Worm (Caenorhabditis elegans) whole organism, early embryonic: ENCODE results near the gene C39E9.7.

Experiments used
- B0310.2 ChIP-seq: sonication (generic microtip); optimal IDR thresholded peaks from 2 replicates; lab custom pipeline; 2016; ENCODE audit warnings: mild to moderate bottlenecking, missing genetic modification characterization, missing compliant biosample characterization
- aly-1 ChIP-seq: sonication (generic microtip); optimal IDR thresholded peaks from 2 replicates; lab custom pipeline; 2016; ENCODE audit warnings: missing genetic modification characterization, missing compliant biosample characterization
- ama-1 ChIP-seq: fragments of 150-350 bp; optimal IDR thresholded peaks from 2 replicates; lab custom pipeline; 2014
- ceh-13 ChIP-seq: fragments of 200-800 bp; sonication (Bioruptor generic); optimal IDR thresholded peaks from 2 replicates; lab custom pipeline; 2018; ENCODE audit warnings: mild to moderate bottlenecking, missing genetic modification characterization, missing compliant biosample characterization
- ceh-36 ChIP-seq: sonication (generic microtip); optimal IDR thresholded peaks from 2 replicates; lab custom pipeline; 2016; ENCODE audit warnings: missing genetic modification characterization, inconsistent platforms, missing compliant biosample characterization
- flt-1 ChIP-seq: fragments of 200-800 bp; sonication (Bioruptor generic); IDR thresholded peaks from 2 replicates; pipeline ENCODE4 v1.3.6; 2022; ENCODE audit warnings: missing genetic modification characterization, missing compliant biosample characterization
- hmbx-1 ChIP-seq: sonication (generic microtip); optimal IDR thresholded peaks from 2 replicates; lab custom pipeline; 2016; ENCODE audit warnings: mild to moderate bottlenecking, missing genetic modification characterization, missing compliant biosample characterization
- hmg-4 ChIP-seq: fragments of 200-800 bp; sonication (Bioruptor generic); optimal IDR thresholded peaks from 2 replicates; lab custom pipeline; 2018; ENCODE audit warnings: mild to moderate bottlenecking, missing genetic modification characterization, missing compliant biosample characterization
- scrt-1 ChIP-seq: fragments of 200-800 bp; sonication (Bioruptor generic); IDR thresholded peaks from 2 replicates; pipeline ENCODE4 v1.3.6; 2022; ENCODE audit warnings: missing genetic modification characterization, missing compliant biosample characterization
- sea-1 ChIP-seq: fragments of 200-800 bp; sonication (Bioruptor generic); conservative IDR thresholded peaks from 2 replicates; pipeline ENCODE4 v1.3.6; 2022; ENCODE audit warnings: missing genetic modification characterization, missing compliant biosample characterization
- tbx-37 ChIP-seq: fragments of 200-800 bp; sonication (Bioruptor generic); conservative IDR thresholded peaks from 2 replicates; pipeline ENCODE4 v1.3.6; 2022; ENCODE audit warnings: missing genetic modification reagents, missing genetic modification characterization, missing compliant biosample characterization
- tra-4 ChIP-seq: sonication (generic microtip); optimal IDR thresholded peaks from 2 replicates; lab custom pipeline; 2017; ENCODE audit warnings: missing genetic modification characterization, missing compliant biosample characterization

DNA sequence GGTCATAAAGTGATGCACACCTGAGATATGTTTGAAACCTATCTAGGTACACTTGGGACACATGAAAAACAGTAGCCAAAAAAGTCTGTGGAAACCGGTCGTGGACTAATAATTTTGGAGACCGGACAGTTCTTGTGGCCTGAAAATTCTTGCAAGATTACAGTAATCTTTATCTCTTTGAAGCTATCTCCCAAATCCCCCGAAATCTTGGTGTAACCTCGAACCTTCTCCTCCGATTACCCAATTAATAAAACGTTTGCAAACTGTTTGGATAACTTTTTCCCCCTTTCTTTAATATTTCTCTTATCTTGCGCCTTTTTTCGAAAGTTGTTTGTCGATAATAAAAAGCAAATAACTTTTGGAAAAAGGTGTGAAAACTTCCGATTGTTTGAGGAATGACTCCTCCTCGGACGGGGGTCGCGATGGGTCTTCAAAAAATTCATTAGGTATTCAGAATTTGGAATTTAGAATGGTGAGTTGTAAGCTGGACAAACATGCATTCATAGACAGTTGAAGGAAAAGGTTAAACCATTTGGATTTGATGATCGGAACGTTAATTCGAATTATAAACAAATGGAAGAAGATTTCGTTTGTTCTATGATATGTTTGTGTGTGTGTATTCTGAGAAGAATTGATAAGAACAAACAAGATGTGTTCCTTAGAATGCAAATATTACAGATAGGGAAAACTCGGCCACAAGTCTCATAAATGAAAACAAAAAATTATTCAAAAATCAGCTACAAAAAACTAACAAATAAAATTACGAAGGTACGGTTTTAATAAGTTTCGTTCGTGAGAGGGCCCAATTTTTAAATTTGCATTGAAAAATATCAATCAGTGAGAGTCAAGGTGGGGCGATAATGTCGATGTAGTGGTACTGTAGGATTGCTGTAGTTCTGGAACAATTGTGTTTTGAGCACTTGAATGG is 6.6 kb upstream of the C39E9.7 start:
- no peak for TF ChIP-seq ama-1
- no peak for TF ChIP-seq flt-1
- TF ChIP-seq scrt-1 (GFP tag; lab: Robert Waterston, UW): no peak
- TF ChIP-seq aly-1 (tag; lab: Kevin White, UChicago): no peak
- TF ChIP-seq hmg-4: no peak
- TF ChIP-seq B0310.2 (tag; lab: Kevin White, UChicago): no peak
- TF ChIP-seq sea-1 (GFP tag; lab: Robert Waterston, UW): no peak
- TF ChIP-seq tra-4 (tag; lab: Kevin White, UChicago): no peak
- TF ChIP-seq ceh-36 (tag; lab: Kevin White, UChicago): no peak
- TF ChIP-seq ceh-13 (GFP tag; lab: Kevin White, UChicago): no peak
- no peak for TF ChIP-seq tbx-37 (GFP tag; lab: Robert Waterston, UW)
- no peak for TF ChIP-seq hmbx-1
